Fruit fly (Drosophila melanogaster): ENCODE measurements around the gene Mcr.

The Mcr gene

dm6 chr2L:8082692-8083412 is at the start of gene Mcr:
Mcr (minus strand) TSS chr2L:8082982.
- TF ChIP-seq esn (GFP tag; optimal IDR thresholded peaks at IDR 0.05): no peak
- no peak for TF ChIP-seq acj6 (GFP tag; optimal IDR thresholded peaks at IDR 0.05)
- TF ChIP-seq CG6163 (GFP tag; IDR thresholded peaks at IDR 0.05): peak; percentile 22; the same call in 1 of the 3 replicates
- peak; percentile 56 for TF ChIP-seq Eip78C (GFP tag)
- no peak for TF ChIP-seq CG6792 (GFP tag; optimal IDR thresholded peaks at IDR 0.05)
- peak; percentile 22 for TF ChIP-seq topi (GFP tag; optimal IDR thresholded peaks at IDR 0.05)
- peak; percentile 36 for TF ChIP-seq CG10631 (GFP tag; optimal IDR thresholded peaks at IDR 0.05)
- no peak for TF ChIP-seq Met (GFP tag; optimal IDR thresholded peaks at IDR 0.05)
- no peak for TF ChIP-seq CG15336 (GFP tag; IDR thresholded peaks at IDR 0.05)
- peak; percentile 20 for TF ChIP-seq pdm3 (GFP tag; optimal IDR thresholded peaks at IDR 0.05)
- peak; percentile 41 for TF ChIP-seq CG6854 (GFP tag; optimal IDR thresholded peaks at IDR 0.05)
- TF ChIP-seq Sox102F (GFP tag; optimal IDR thresholded peaks at IDR 0.05): no peak
- no peak for TF ChIP-seq CG8119 (GFP tag; IDR thresholded peaks at IDR 0.05)
- TF ChIP-seq Hr39 (GFP tag; optimal IDR thresholded peaks at IDR 0.05): no peak
- TF ChIP-seq Blimp-1 (GFP tag; optimal IDR thresholded peaks at IDR 0.05): no peak
- TF ChIP-seq ss (GFP tag; optimal IDR thresholded peaks at IDR 0.05): no peak
- no peak for TF ChIP-seq CG11294 (GFP tag; IDR thresholded peaks at IDR 0.05)
- peak; percentile 10 for TF ChIP-seq cyc (GFP tag; optimal IDR thresholded peaks at IDR 0.05)
- TF ChIP-seq Eip75B (GFP tag; optimal IDR thresholded peaks at IDR 0.05): peak; percentile 20
- peak; percentile 15 for TF ChIP-seq CG31627 (GFP tag; optimal IDR thresholded peaks at IDR 0.05)

- TF ChIP-seq spab (GFP tag; optimal IDR thresholded peaks at IDR 0.05): no peak
- TF ChIP-seq CG15336 (GFP tag; IDR thresholded peaks at IDR 0.05): no peak
- TF ChIP-seq Ets21C (GFP tag; optimal IDR thresholded peaks at IDR 0.05): no peak
- no peak for TF ChIP-seq Sox15 (GFP tag; optimal IDR thresholded peaks at IDR 0.05)
- no peak for TF ChIP-seq Eip93F (GFP tag; optimal IDR thresholded peaks at IDR 0.05)
- TF ChIP-seq CG6276 (GFP tag; optimal IDR thresholded peaks at IDR 0.05): no peak
- no peak for TF ChIP-seq Hr4 (GFP tag; optimal IDR thresholded peaks at IDR 0.05)
- TF ChIP-seq OdsH (GFP tag; optimal IDR thresholded peaks at IDR 0.05): no peak
- no peak for TF ChIP-seq Blimp-1 (GFP tag; optimal IDR thresholded peaks at IDR 0.05)
- no peak for TF ChIP-seq Sox14 (GFP tag; optimal IDR thresholded peaks at IDR 0.05)
- no peak for TF ChIP-seq CG6163 (GFP tag; IDR thresholded peaks at IDR 0.05)
These were observed 47.9 kb upstream of the Mcr start for dm6 chr2L:8130729-8131128.

dm6 chr2L:8129996-8130641 is 47.3 kb upstream of the Mcr start:
- TF ChIP-seq vri (GFP tag; optimal IDR thresholded peaks at IDR 0.05): peak; percentile 5
- TF ChIP-seq CG3919 (GFP tag; optimal IDR thresholded peaks at IDR 0.05): no peak
- no peak for TF ChIP-seq salr (GFP tag; optimal IDR thresholded peaks at IDR 0.05)

dm6 chr2L:8128911-8129310 is 46.1 kb upstream of the Mcr start:
- TF ChIP-seq CG8632 (GFP tag; optimal IDR thresholded peaks at IDR 0.05) (no peak), spab (GFP tag; optimal IDR thresholded peaks at IDR 0.05) (no peak), Sox14 (GFP tag; optimal IDR thresholded peaks at IDR 0.05) (no peak), ss (GFP tag; optimal IDR thresholded peaks at IDR 0.05) (no peak), fd85E (GFP tag; optimal IDR thresholded peaks at IDR 0.05) (no peak), OdsH (GFP tag; optimal IDR thresholded peaks at IDR 0.05) (no peak), CG32006 (GFP tag; optimal IDR thresholded peaks at IDR 0.05) (no peak), CG9139 (GFP tag; optimal IDR thresholded peaks at IDR 0.05) (no peak), CG11762 (GFP tag; optimal IDR thresholded peaks at IDR 0.05; ENCODE audit: insufficient read depth) (no peak), CG8319 (GFP tag; optimal IDR thresholded peaks at IDR 0.05) (no peak)
